Worm (Caenorhabditis elegans): Measurements from ENCODE around the gene sysm-1.

Gene sysm-1

ce11 chrII:9126965-9127364 lies 44.0 kb upstream of the sysm-1 start:
- TF ChIP-seq fkh-10 (GFP tag; optimal IDR thresholded peaks at IDR 0.05): no peak
- TF ChIP-seq ztf-16 (tag; optimal IDR thresholded peaks at IDR 0.05): no peak
- TF ChIP-seq F13H6.1 (tag; optimal IDR thresholded peaks at IDR 0.05): no peak
- no peak for TF ChIP-seq elt-2 (tag; optimal IDR thresholded peaks at IDR 0.05)
- no peak for TF ChIP-seq hlh-15 (tag; optimal IDR thresholded peaks at IDR 0.05)
- no peak for TF ChIP-seq ref-2 (tag; optimal IDR thresholded peaks at IDR 0.05)
- TF ChIP-seq tbx-2 (tag; optimal IDR thresholded peaks at IDR 0.05): no peak

- no peak for TF ChIP-seq ets-4 (tag; optimal IDR thresholded peaks at IDR 0.05)
- TF ChIP-seq Y22D7AL.16 (tag; optimal IDR thresholded peaks at IDR 0.05): no peak
- no peak for TF ChIP-seq ceh-9 (tag; optimal IDR thresholded peaks at IDR 0.05)
- TF ChIP-seq unc-3 (GFP tag; conservative IDR thresholded peaks at IDR 0.05): no peak
- TF ChIP-seq unc-3 (tag; optimal IDR thresholded peaks at IDR 0.05): no peak
- TF ChIP-seq nhr-232 (tag; optimal IDR thresholded peaks at IDR 0.05): no peak
- TF ChIP-seq nfya-1 (tag; optimal IDR thresholded peaks at IDR 0.05): no peak
- TF ChIP-seq ceh-30 (tag; optimal IDR thresholded peaks at IDR 0.05): no peak
- no peak for TF ChIP-seq fkh-6 (tag; optimal IDR thresholded peaks at IDR 0.05)
- no peak for TF ChIP-seq ceh-18 (tag; optimal IDR thresholded peaks at IDR 0.05)
Observed at ce11 chrII:9125007-9125406, 42.0 kb upstream of the sysm-1 start.

- TF ChIP-seq C38D4.7 (GFP tag; optimal IDR thresholded peaks at IDR 0.05): no peak
Observed at ce11 chrII:9124353-9124752, 41.4 kb upstream of the sysm-1 start.

- TF ChIP-seq ceh-9 (tag; optimal IDR thresholded peaks at IDR 0.05): no peak
- no peak for TF ChIP-seq odd-2 (tag; optimal IDR thresholded peaks at IDR 0.05)
- no peak for TF ChIP-seq ceh-24 (tag; optimal IDR thresholded peaks at IDR 0.05)
- TF ChIP-seq sox-4 (tag; optimal IDR thresholded peaks at IDR 0.05): no peak
- TF ChIP-seq fkh-6 (tag; optimal IDR thresholded peaks at IDR 0.05): no peak
- TF ChIP-seq tbx-2 (tag; optimal IDR thresholded peaks at IDR 0.05): no peak
- no peak for TF ChIP-seq fkh-10 (GFP tag; optimal IDR thresholded peaks at IDR 0.05)
- TF ChIP-seq F13H6.1 (tag; optimal IDR thresholded peaks at IDR 0.05): no peak
- no peak for TF ChIP-seq pha-2 (tag; optimal IDR thresholded peaks at IDR 0.05)
- no peak for TF ChIP-seq eyg-1 (tag; optimal IDR thresholded peaks at IDR 0.05)
- TF ChIP-seq hlh-15 (tag; optimal IDR thresholded peaks at IDR 0.05): no peak
- no peak for TF ChIP-seq dve-1 (tag; optimal IDR thresholded peaks at IDR 0.05)
- no peak for TF ChIP-seq unc-55 (GFP tag; optimal IDR thresholded peaks at IDR 0.05)
- no peak for TF ChIP-seq che-1 (tag; optimal IDR thresholded peaks at IDR 0.05)
- TF ChIP-seq tbx-7 (tag; optimal IDR thresholded peaks at IDR 0.05): no peak
- no peak for TF ChIP-seq K09A11.1 (tag; optimal IDR thresholded peaks at IDR 0.05; ENCODE audit: insufficient read depth)
- no peak for TF ChIP-seq hlh-30 (tag; optimal IDR thresholded peaks at IDR 0.05; ENCODE audit: insufficient read depth)
Observed at ce11 chrII:9120813-9121554, 38.0 kb upstream of the sysm-1 start.

ce11 chrII:9120329-9120728 lies 37.3 kb upstream of the sysm-1 start:
- TF ChIP-seq pros-1 (tag; optimal IDR thresholded peaks at IDR 0.05) (no peak), mec-3 (tag; optimal IDR thresholded peaks at IDR 0.05; ENCODE audit: borderline replicate concordance) (no peak), F13H6.1 (tag; optimal IDR thresholded peaks at IDR 0.05) (no peak), fax-1 (tag; optimal IDR thresholded peaks at IDR 0.05) (no peak), ceh-34 (tag; optimal IDR thresholded peaks at IDR 0.05) (no peak)
